Fruit fly (Drosophila melanogaster) whole organism, pupa: ENCODE measurements around the gene CG31109.

ENCODE experiments used
- CG10348 ChIP-seq: fragments of 200-800 bp; sonication (Bioruptor generic); IDR thresholded peaks from 2 replicates; pipeline ENCODE4 v1.3.6; 2022; ENCODE audit warnings: missing biosample characterization, missing genetic modification characterization
- CG12605 ChIP-seq: fragments of 200-800 bp; sonication (Bioruptor generic); IDR thresholded peaks from 2 replicates; pipeline ENCODE4 v1.3.6; 2022; ENCODE audit warnings: missing biosample characterization, missing genetic modification characterization
- CG13204 ChIP-seq: fragments of 200-800 bp; sonication (Bioruptor generic); optimal IDR thresholded peaks from 2 replicates; lab custom pipeline; 2018; ENCODE audit warnings: missing biosample characterization, mild to moderate bottlenecking, missing genetic modification characterization, moderate library complexity
- CG14655 ChIP-seq: fragments of 200-800 bp; sonication (Bioruptor generic); optimal IDR thresholded peaks from 3 replicates; lab custom pipeline; 2017; ENCODE audit warnings: mild to moderate bottlenecking, missing biosample characterization, missing genetic modification reagents, missing genetic modification characterization
- CG15710 ChIP-seq: fragments of 200-800 bp; sonication (Bioruptor generic); optimal IDR thresholded peaks from 2 replicates; lab custom pipeline; 2018; ENCODE audit warnings: missing biosample characterization, mild to moderate bottlenecking, missing genetic modification characterization, moderate library complexity
- CG17806 ChIP-seq: fragments of 200-800 bp; sonication (Bioruptor generic); optimal IDR thresholded peaks from 2 replicates; lab custom pipeline; 2018; ENCODE audit warnings: missing biosample characterization, mild to moderate bottlenecking, missing genetic modification characterization, moderate library complexity
- CG32121 ChIP-seq: fragments of 200-800 bp; sonication (Bioruptor generic); IDR thresholded peaks from 2 replicates; pipeline ENCODE4 v1.3.6; 2022; ENCODE audit warnings: missing biosample characterization, missing genetic modification characterization
- CG34367 ChIP-seq: fragments of 200-800 bp; sonication (Bioruptor generic); optimal IDR thresholded peaks from 2 replicates; lab custom pipeline; 2018; ENCODE audit warnings: missing biosample characterization, mild to moderate bottlenecking, missing genetic modification characterization
- CG4496 ChIP-seq: fragments of 200-800 bp; sonication (Bioruptor generic); IDR thresholded peaks from 3 replicates; pipeline ENCODE4 v1.3.6; 2022; ENCODE audit warnings: missing biosample characterization, missing genetic modification characterization
- CG8159 ChIP-seq: fragments of 200-800 bp; sonication (Bioruptor generic); optimal IDR thresholded peaks from 3 replicates; lab custom pipeline; 2018; ENCODE audit warnings: missing biosample characterization, mild to moderate bottlenecking, missing genetic modification characterization, moderate library complexity
- CG8301 ChIP-seq: fragments of 200-800 bp; sonication (Bioruptor generic); optimal IDR thresholded peaks from 2 replicates; lab custom pipeline; 2018; ENCODE audit warnings: missing biosample characterization, mild to moderate bottlenecking, missing genetic modification characterization
- CG9948 ChIP-seq: fragments of 200-800 bp; sonication (Bioruptor generic); optimal IDR thresholded peaks from 2 replicates; lab custom pipeline; 2018; ENCODE audit warnings: missing biosample characterization, mild to moderate bottlenecking, missing genetic modification characterization, moderate library complexity
- D1 ChIP-seq: fragments of 200-800 bp; sonication (Bioruptor generic); optimal IDR thresholded peaks from 2 replicates; lab custom pipeline; 2018; ENCODE audit warnings: missing biosample characterization, mild to moderate bottlenecking, missing genetic modification characterization, moderate library complexity
- EcR ChIP-seq: fragments of 200-800 bp; sonication (Bioruptor generic); optimal IDR thresholded peaks from 3 replicates; lab custom pipeline; 2019; ENCODE audit warnings: missing biosample characterization, missing genetic modification characterization, mild to moderate bottlenecking, moderate library complexity, missing genetic modification reagents
- Ets98B ChIP-seq: fragments of 200-800 bp; sonication (Bioruptor generic); IDR thresholded peaks from 2 replicates; pipeline ENCODE4 v1.3.6; 2022; ENCODE audit warnings: missing biosample characterization, missing genetic modification characterization
- Pif1B ChIP-seq: fragments of 200-800 bp; sonication (Bioruptor generic); optimal IDR thresholded peaks from 3 replicates; lab custom pipeline; 2016; ENCODE audit warnings: missing biosample characterization, missing genetic modification characterization
- Snoo ChIP-seq: fragments of 200-800 bp; sonication (Bioruptor generic); optimal IDR thresholded peaks from 3 replicates; lab custom pipeline; 2017; ENCODE audit warnings: missing biosample characterization, mild to moderate bottlenecking, missing genetic modification characterization, inconsistent platforms
- fd96Ca ChIP-seq: fragments of 200-800 bp; sonication (Bioruptor generic); IDR thresholded peaks from 3 replicates; pipeline ENCODE4 v1.3.6; 2022; ENCODE audit warnings: missing biosample characterization, missing genetic modification characterization
- gl ChIP-seq: fragments of 200-800 bp; sonication (Bioruptor generic); optimal IDR thresholded peaks from 2 replicates; lab custom pipeline; 2018; ENCODE audit warnings: missing biosample characterization, mild to moderate bottlenecking, missing genetic modification characterization
- rn ChIP-seq: fragments of 200-800 bp; sonication (Bioruptor generic); IDR thresholded peaks from 2 replicates; pipeline ENCODE4 v1.3.6; 2022; ENCODE audit warnings: missing biosample characterization, missing genetic modification characterization

Gene CG31109

DNA sequence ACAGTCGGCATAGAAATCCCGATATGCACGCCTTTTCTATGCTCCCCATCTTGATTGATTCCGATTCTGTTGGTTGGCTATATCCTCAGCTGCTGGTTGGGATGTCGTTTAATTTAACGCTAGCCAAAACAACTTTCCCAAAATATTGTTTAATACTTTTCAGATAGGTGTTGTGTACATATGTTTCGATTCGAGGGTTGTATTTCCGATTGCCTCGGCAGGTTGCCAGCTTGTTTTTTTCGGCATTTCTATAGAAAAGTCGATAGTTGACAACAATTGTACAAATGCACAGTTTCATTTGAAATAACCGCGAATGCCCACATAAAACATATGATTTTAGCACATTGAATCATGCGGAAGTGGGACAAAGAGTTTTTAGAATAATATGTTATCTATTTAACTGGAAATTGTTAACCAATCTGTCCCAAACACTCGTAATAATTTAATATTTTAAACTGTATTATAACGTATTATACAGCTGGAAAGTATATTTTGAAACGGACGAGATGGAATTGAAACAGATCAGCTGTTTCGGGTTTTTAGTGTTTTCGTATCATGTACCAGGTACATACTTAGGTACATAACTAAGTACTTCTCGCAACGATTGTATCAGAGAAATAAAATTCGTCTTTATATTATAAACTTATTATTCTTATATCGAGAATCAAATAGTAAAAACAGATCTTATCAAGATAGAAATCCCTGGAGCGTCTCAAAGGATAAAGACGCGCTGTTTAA lies at the start of gene CG31109:
CG31109 (minus strand) TSS at position 203 of the 738 bp plus-strand sequence.
- TF ChIP-seq CG17806 (tag; lab: Kevin White, UChicago), result no peak
- peak; percentile 36; the same call in 1 of the 2 replicates for TF ChIP-seq Ets98B

DNA sequence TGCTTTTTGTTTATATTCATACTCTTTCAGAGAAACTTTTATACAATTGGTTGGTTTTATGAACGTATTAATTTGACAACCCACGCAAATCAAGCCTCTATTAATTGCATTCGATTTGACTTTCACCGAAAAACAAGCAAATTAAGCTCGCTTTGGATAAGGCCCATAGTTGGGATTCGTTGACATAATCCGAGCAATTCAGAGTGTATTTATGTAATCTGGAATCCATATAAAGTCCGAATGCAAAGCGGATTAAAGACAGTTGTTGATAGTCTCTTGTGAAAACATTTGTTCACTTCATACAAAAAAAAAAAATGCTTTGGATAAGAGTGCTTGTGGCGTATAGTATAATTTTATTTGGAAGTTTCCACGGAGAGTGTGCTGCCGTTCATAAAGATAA lies 47.8 kb upstream of the CG31109 start, which contains the start of gene CG45095:
CG45095 (plus strand) TSS at position 301 of the 400 bp plus-strand sequence.
- TF ChIP-seq CG8159 (tag; lab: Kevin White, UChicago) (no peak), CG4496 (no peak), fd96Ca (GFP tag; lab: Robert Waterston, UW) (no peak), CG12605 (GFP tag; lab: Robert Waterston, UW) (no peak), CG8301 (no peak)
- TF ChIP-seq, all 21 proteins: peak for 0

DNA sequence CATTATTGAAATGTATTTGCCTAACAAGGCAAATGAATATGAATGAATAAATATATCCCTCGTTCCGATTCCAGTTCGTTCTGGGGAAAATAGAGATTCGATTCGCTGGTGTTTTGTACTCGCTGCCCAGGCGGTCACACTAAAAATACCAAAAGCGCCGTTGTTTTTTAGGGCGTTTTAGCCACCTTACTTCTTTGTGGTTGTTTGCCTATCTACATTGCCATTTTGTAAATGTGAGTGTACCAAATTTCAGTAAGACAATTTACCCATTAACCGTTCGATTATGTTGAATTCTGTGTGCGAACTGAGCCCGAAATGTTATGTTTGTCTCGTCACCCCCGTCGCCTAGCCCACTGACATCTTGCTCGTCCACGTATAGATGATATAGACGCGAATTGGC lies 43.0 kb upstream of the CG31109 start, which contains the start of the genes CG33095 and CG33096:
CG33095 (plus strand) TSS at position 187 of the 400 bp plus-strand sequence.
CG33096 (plus strand) TSS at position 187 of the 400 bp plus-strand sequence.
- peak; percentile 1 for TF ChIP-seq EcR (GFP tag; lab: Kevin White, UChicago)
- TF ChIP-seq CG12605 (GFP tag; lab: Robert Waterston, UW), result no peak

DNA sequence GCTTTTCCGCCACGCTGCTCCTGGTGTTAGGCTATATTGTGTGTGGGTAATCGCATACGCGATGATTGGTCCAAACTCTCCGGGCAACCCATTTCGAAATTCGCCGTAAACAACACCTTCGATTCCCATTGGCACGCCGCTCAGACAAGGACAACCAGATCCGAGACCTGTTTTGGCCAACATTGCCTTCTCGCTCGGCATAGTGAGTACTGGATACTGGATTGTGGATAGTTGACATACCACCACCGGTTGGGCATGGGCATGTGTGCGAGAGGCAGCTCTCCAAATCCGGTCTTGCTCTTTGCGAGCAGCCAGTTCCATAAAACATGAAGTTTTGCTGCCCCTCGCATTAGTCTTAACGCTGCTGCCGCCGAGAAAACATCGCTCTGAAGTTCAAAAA lies 40.2 kb upstream of the CG31109 start, which contains the start of gene fd96Cb:
fd96Cb (plus strand) TSS at position 374 of the 400 bp plus-strand sequence.
- no peak for TF ChIP-seq fd96Ca (GFP tag; lab: Robert Waterston, UW)
- no peak; the same call in 2 of the 3 replicates for TF ChIP-seq CG4496
- TF ChIP-seq D1 (tag; lab: Kevin White, UChicago), result no peak
- TF ChIP-seq CG32121 (GFP tag; lab: Robert Waterston, UW), result no peak
- no peak for TF ChIP-seq CG8159 (tag; lab: Kevin White, UChicago)
- no peak for TF ChIP-seq Pif1B (GFP tag; lab: Kevin White, UChicago)
- TF ChIP-seq CG34367, result no peak
- TF ChIP-seq CG15710 (tag; lab: Kevin White, UChicago), result no peak
- TF ChIP-seq CG14655 (GFP tag; lab: Kevin White, UChicago), result no peak
- TF ChIP-seq CG13204 (GFP tag; lab: Kevin White, UChicago), result no peak
- no peak for TF ChIP-seq Snoo
- TF ChIP-seq CG8301, result no peak
- no peak for TF ChIP-seq CG12605 (GFP tag; lab: Robert Waterston, UW)
- no peak for TF ChIP-seq rn (GFP tag; lab: Robert Waterston, UW)

DNA sequence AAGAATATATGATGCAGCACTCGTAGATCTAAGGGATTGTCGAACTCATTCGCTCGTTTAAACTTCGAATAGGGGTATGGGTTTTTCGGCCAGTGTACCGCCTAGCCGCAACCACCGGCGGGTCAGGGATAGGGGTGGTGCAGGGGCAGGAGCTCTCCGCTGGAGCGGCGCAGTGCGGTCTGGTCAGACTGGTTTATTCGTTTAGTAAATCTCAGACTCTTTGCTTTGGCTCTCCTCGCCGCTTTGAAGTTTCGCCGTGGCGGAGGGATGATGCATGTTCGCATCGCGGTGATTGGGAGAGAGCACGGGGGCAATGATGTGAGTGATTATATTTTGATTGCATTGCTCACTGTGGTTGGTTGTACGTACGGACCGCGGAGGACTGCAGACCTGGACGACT lies 27.9 kb upstream of the CG31109 start, which contains the start of gene fd96Ca:
fd96Ca (plus strand) TSS at position 337 of the 400 bp plus-strand sequence.
- TF ChIP-seq EcR (GFP tag; lab: Kevin White, UChicago), result no peak
- peak; percentile 87 for TF ChIP-seq CG13204 (GFP tag; lab: Kevin White, UChicago)
- TF ChIP-seq CG4496, result 0 out of 3 replicates have a peak, but pooled peaks have one; percentile 42
- TF ChIP-seq, all 21 proteins: peak for 2

DNA sequence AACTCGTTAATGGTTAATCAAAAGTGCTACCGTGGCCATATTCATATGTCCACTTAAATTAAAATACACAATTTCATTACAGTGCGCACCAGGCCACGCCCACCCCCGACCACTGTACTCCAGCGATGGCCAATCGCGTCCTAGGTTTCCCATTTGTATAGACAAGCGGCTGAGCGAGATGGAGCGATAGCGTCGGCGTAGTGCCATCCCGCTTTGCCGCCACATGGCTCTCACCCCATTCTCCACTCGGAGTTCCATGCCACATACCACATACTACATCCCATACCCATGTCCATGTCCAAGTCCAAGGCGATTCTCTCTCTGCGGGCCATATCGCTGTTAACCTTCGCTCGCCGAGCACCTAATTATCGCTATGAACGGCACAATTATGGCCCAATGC lies 26.0 kb upstream of the CG31109 start:
- TF ChIP-seq EcR (GFP tag; lab: Kevin White, UChicago), result no peak
- no peak for TF ChIP-seq D1 (tag; lab: Kevin White, UChicago)
- TF ChIP-seq CG32121 (GFP tag; lab: Robert Waterston, UW), result peak; percentile 46; the same call in 1 of the 2 replicates

DNA sequence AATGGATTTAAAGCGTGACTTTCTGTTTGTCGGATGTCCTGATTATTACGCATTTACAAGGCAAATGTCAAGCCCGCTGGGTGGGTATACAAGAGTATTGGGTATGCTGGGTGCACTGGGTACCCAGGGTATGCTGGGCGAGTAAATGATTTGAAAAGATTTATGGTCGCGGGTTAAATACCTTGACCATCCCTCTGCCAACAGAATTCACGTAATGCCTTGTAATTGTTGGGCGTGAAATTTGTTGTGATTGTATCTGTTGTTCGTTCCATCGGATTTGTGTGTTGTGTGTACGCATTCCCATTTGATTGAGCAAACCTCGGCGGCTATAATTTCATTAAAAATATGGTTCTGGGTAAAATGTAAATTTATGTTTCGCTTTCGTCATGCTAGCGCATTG lies 24.2 kb upstream of the CG31109 start:
- TF ChIP-seq CG17806 (tag; lab: Kevin White, UChicago) (no peak), Pif1B (GFP tag; lab: Kevin White, UChicago) (no peak), CG34367 (no peak), Snoo (no peak), CG8159 (tag; lab: Kevin White, UChicago) (no peak), CG12605 (GFP tag; lab: Robert Waterston, UW) (no peak), CG9948 (no peak), Ets98B (no peak), CG8301 (no peak), CG32121 (GFP tag; lab: Robert Waterston, UW) (no peak), CG4496 (no peak), gl (no peak), CG10348 (GFP tag; lab: Robert Waterston, UW) (no peak), CG13204 (GFP tag; lab: Kevin White, UChicago) (no peak), CG15710 (tag; lab: Kevin White, UChicago) (no peak)
- TF ChIP-seq, all 21 proteins: peak for 0
